ENCODE assay signal across 1 fruit fly cellular context in the genomic region with DNA sequence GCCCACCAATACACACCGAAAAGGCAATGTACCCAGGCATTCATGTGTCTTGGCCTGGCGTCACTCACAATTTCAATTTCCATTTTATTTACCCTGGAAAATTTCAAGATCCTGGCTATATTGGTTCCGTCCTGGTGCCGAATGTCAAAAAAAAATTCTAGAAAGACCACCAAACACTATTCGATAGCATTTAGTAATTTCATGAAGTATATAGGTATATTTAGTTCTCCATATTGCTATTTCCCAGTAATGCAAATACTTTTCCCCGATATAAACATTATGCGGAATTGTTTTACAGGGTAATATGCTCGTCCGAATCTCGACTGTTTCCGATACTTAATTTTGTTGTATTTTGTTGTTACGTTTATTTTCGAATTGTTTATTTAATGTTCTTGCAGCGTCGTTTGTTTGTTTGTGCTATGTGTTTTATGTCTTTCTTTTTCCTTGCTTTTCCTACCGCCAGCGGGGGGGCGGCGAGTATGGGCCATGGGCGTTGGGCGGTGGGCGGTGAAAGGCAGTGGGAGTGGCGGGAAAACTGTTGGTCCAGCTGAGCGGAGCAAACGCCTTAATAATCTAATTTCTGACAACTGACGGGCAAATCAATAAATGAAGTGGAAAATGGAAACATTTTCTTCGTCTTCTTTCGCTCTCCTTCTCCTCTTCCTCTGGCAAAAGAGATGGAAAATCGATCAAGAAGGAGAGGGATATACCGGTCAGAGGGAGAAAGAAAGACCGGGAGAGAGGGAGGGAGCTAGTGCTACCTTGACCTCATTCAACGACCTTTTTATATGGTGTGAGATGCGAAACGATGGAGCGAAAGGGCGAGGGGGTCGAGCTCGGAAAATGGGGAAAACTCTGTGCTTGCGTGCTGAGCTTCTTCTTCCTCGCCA.
TF ChIP-seq lines count a peak whose summit lies in the region.

No protein-coding gene starts in this region.

TF ChIP-seq in whole organism, embryonic, 481 proteins besides CTCF, POLR2A, EP300 and RAD21 (continued from another document):
- TF ChIP-seq inv (GFP tag; IDR thresholded peaks at IDR 0.05; lab: Robert Waterston, UW; ENCODE audit: partially characterized antibody): no peak
- no peak for TF ChIP-seq CG9797 (GFP tag; optimal IDR thresholded peaks at IDR 0.05; lab: Kevin White, UChicago)
- no peak for TF ChIP-seq CG9215 (GFP tag; IDR thresholded peaks at IDR 0.05; lab: Robert Waterston, UW)
- TF ChIP-seq maf-S (GFP tag; optimal IDR thresholded peaks at IDR 0.05; lab: Kevin White, UChicago): peak; percentile 45
- TF ChIP-seq tll (GFP tag; optimal IDR thresholded peaks at IDR 0.05; lab: Kevin White, UChicago): no peak
- TF ChIP-seq CG2116 (GFP tag; optimal IDR thresholded peaks at IDR 0.05; lab: Kevin White, UChicago): peak; percentile 16
- peak; percentile 67 for TF ChIP-seq dmrt99B (tag; optimal IDR thresholded peaks at IDR 0.05; lab: Kevin White, UChicago)
- no peak for TF ChIP-seq cas (GFP tag; IDR thresholded peaks at IDR 0.05; lab: Robert Waterston, UW)
- TF ChIP-seq fru (optimal IDR thresholded peaks at IDR 0.05; lab: Kevin White, UChicago): no peak
- TF ChIP-seq CG14965 (GFP tag; optimal IDR thresholded peaks at IDR 0.05; lab: Kevin White, UChicago; ENCODE audit: borderline replicate concordance): no peak
- no peak for TF ChIP-seq Usf (GFP tag; optimal IDR thresholded peaks at IDR 0.05; lab: Kevin White, UChicago)
- no peak for TF ChIP-seq CG42726 (GFP tag; IDR thresholded peaks at IDR 0.05; lab: Robert Waterston, UW; ENCODE audit: partially characterized antibody)
- TF ChIP-seq gsb (GFP tag; IDR thresholded peaks at IDR 0.05; lab: Robert Waterston, UW): no peak
- peak; percentile 59 for TF ChIP-seq Bteb2 (GFP tag; optimal IDR thresholded peaks at IDR 0.05; lab: Kevin White, UChicago)
- peak; percentile 23 for TF ChIP-seq CG3407 (GFP tag; optimal IDR thresholded peaks at IDR 0.05; lab: Kevin White, UChicago)
- TF ChIP-seq tna (GFP tag; IDR thresholded peaks at IDR 0.05; lab: Robert Waterston, UW; ENCODE audit: partially characterized antibody): no peak
- peak; percentile 14 for TF ChIP-seq fd3F (GFP tag; optimal IDR thresholded peaks at IDR 0.05; lab: Kevin White, UChicago)
- TF ChIP-seq gro (GFP tag; optimal IDR thresholded peaks at IDR 0.05; lab: Kevin White, UChicago): peak; percentile 2
- peak; percentile 14 for TF ChIP-seq CG17568 (GFP tag; optimal IDR thresholded peaks at IDR 0.05; lab: Kevin White, UChicago)
- no peak for TF ChIP-seq Kr (GFP tag; optimal IDR thresholded peaks at IDR 0.05; lab: Kevin White, UChicago)
- TF ChIP-seq Hr78 (GFP tag; optimal IDR thresholded peaks at IDR 0.05; lab: Kevin White, UChicago): no peak
- TF ChIP-seq fd96Cb (tag; optimal IDR thresholded peaks at IDR 0.05; lab: Kevin White, UChicago): peak; percentile 54
- peak; percentile 10 for TF ChIP-seq CG31388 (GFP tag; optimal IDR thresholded peaks at IDR 0.05; lab: Kevin White, UChicago)
TF ChIP-seq in whole organism, embryonic: peak in this region for 268.
